Fruit fly (Drosophila melanogaster): Measurements from ENCODE around the gene CG33271.
A peak's percentile ranks its signal among the peaks of the same experiment; 100 is the strongest.

Gene CG33271

DNA sequence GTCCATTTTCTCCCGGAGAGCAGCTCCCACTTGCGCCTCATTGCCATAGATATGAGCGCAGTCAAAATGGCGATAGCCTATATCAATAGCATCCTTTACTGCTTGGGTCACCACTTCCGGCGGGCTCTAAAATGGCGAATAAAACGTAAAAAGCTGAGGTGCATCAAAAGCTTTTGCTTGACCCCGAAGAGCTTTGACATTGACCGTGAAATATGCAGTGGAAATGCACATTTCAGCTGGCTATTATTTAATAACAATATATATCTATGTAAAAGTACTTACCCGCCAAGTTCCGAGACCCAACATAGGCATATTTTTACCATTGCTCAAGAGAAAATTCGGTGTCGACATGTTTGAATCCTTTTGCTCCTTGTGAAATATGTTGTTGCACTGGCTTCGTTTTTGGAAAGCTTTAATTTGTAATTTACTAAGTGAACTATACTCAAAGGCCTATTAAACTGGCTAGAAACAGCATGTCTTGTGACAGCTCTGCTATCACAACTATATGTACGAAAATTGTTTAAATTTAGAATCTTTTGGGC, 48.4 kb upstream of the CG33271 start, which contains the start of gene CG6083:
TSS of gene CG6083 (minus strand) at position 492 of the 542 bp plus-strand sequence.
- TF ChIP-seq dan (GFP tag; IDR thresholded peaks at IDR 0.05) (no peak), Hr78 (GFP tag; optimal IDR thresholded peaks at IDR 0.05) (peak in 1 of 2 experiments; percentile 95), phol (tag; optimal IDR thresholded peaks at IDR 0.05) (peak; percentile 8)

DNA sequence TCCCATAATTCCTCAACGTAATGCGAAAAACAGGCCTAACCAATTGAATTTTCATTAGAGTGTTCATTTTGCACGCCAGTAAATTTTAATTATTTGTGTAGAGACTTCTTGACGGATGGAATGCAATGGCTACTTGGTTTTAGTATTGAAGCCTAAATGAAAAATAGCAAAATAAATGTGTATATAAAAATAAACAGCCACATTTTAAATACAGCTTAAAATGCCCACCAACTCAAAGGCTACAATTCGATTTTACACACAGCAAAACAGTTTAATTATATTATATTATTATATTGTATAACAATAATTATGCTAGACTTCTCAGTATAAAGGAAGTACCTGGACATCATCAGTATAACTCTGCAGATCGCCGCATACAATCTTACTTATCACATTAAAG, 47.0 kb upstream of the CG33271 start, which contains the start of gene Akr1B:
TSS of gene Akr1B (minus strand) at position 101 of the 400 bp plus-strand sequence.
- no peak for TF ChIP-seq CG4404 (GFP tag; IDR thresholded peaks at IDR 0.05)

DNA sequence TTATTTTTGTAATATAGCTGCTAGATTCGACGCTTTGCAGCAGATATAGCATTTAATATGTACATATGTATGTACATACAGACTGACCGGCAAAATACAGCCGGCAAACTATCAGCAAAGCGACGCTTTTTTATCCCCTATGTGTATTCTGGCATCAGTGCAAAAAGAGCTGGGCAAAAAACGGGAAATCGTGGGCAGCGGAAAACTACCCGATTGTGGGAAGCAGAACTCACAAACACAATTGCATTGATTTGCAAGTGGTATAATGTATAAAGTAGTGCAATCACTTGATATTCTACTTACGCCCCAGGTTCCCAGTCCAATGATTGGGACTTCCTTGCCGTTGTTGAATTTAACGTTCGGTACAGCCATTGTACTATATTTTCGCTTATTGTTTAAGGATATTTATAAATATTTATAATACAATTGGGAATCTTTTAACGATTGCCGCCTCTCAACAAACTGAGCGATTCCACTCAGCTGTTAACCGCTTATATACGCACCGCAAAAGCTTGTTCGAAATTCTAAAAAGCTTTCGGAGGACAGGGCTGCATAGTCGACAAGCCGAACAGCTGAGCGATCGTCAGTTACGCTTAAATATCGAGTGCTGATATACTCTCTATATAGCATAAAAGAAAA, 46.1 kb upstream of the CG33271 start:
- no peak for TF ChIP-seq CG4282 (GFP tag; optimal IDR thresholded peaks at IDR 0.05)
- peak; percentile 25 for TF ChIP-seq pzg (GFP tag; optimal IDR thresholded peaks at IDR 0.05)
- TF ChIP-seq Fer1 (GFP tag; optimal IDR thresholded peaks at IDR 0.05), result peak; percentile 20
- peak; percentile 15 for TF ChIP-seq B-H2 (GFP tag; optimal IDR thresholded peaks at IDR 0.05)
- no peak for TF ChIP-seq B-H1 (GFP tag; IDR thresholded peaks at IDR 0.05)
- no peak for TF ChIP-seq danr (GFP tag; IDR thresholded peaks at IDR 0.05)
- no peak for TF ChIP-seq cad (GFP tag; optimal IDR thresholded peaks at IDR 0.05)
- peak; percentile 25; the same call in 1 of the 2 replicates for TF ChIP-seq slbo (GFP tag; IDR thresholded peaks at IDR 0.05)
- TF ChIP-seq luna (GFP tag; optimal IDR thresholded peaks at IDR 0.05), result no peak
- TF ChIP-seq Dfd (GFP tag; optimal IDR thresholded peaks at IDR 0.05), result no peak
- peak; percentile 25; the same call in 1 of the 3 replicates for TF ChIP-seq CG34224 (GFP tag; IDR thresholded peaks at IDR 0.05; ENCODE audit: partially characterized antibody)
- TF ChIP-seq lilli (GFP tag; optimal IDR thresholded peaks at IDR 0.05), result no peak
- peak; percentile 16; the same call in 1 of the 3 replicates for TF ChIP-seq HLH4C (GFP tag; IDR thresholded peaks at IDR 0.05; ENCODE audit: partially characterized antibody)
- peak; percentile 31; the same call in 1 of the 2 replicates for TF ChIP-seq Bgb (GFP tag; IDR thresholded peaks at IDR 0.05; ENCODE audit: partially characterized antibody)
- TF ChIP-seq Myb (GFP tag; optimal IDR thresholded peaks at IDR 0.05), result peak; percentile 61
- TF ChIP-seq CG12769 (tag; optimal IDR thresholded peaks at IDR 0.05), result no peak
- peak; percentile 18 for TF ChIP-seq Dp (GFP tag; optimal IDR thresholded peaks at IDR 0.05)
- peak; percentile 37 for TF ChIP-seq CG7987 (GFP tag; optimal IDR thresholded peaks at IDR 0.05)
- 0 out of 2 replicates have a peak, but pooled peaks have one; percentile 5 for TF ChIP-seq CG14441 (GFP tag; IDR thresholded peaks at IDR 0.05)
- peak; percentile 33 for TF ChIP-seq E2f2 (GFP tag; IDR thresholded peaks at IDR 0.05)
- 0 out of 2 replicates have a peak, but pooled peaks have one; percentile 23 for TF ChIP-seq Drgx (GFP tag; IDR thresholded peaks at IDR 0.05)
- peak; percentile 20 for TF ChIP-seq HmgZ (tag; optimal IDR thresholded peaks at IDR 0.05)
- TF ChIP-seq crp (GFP tag; optimal IDR thresholded peaks at IDR 0.05), result peak in 1 of 2 experiments; percentile 87
- TF ChIP-seq CG7928 (GFP tag; optimal IDR thresholded peaks at IDR 0.05), result peak; percentile 94
- no peak for TF ChIP-seq tin (GFP tag; optimal IDR thresholded peaks at IDR 0.05)
- peak; percentile 41; the same call in 1 of the 3 replicates for TF ChIP-seq row (GFP tag; IDR thresholded peaks at IDR 0.05)
- TF ChIP-seq unc-4 (GFP tag; IDR thresholded peaks at IDR 0.05; ENCODE audit: partially characterized antibody), result peak; percentile 21; the same call in 1 of the 2 replicates
- TF ChIP-seq Sry-δ (GFP tag; optimal IDR thresholded peaks at IDR 0.05), result no peak
- peak; percentile 43; the same call in 1 of the 4 replicates for TF ChIP-seq chinmo (GFP tag; IDR thresholded peaks at IDR 0.05; ENCODE audit: partially characterized antibody)
- peak; percentile 60 for TF ChIP-seq lbe (GFP tag; optimal IDR thresholded peaks at IDR 0.05)
- peak; percentile 16 for TF ChIP-seq CG15514 (GFP tag; optimal IDR thresholded peaks at IDR 0.05)
- peak; percentile 46 for TF ChIP-seq sens (GFP tag)
- TF ChIP-seq MBD-R2 (GFP tag; IDR thresholded peaks at IDR 0.05), result peak; percentile 17; the same call in 1 of the 2 replicates
- peak; percentile 27 for TF ChIP-seq Med (GFP tag)
- peak; percentile 5 for TF ChIP-seq CG13296 (GFP tag; optimal IDR thresholded peaks at IDR 0.05)
- TF ChIP-seq CG13287 (GFP tag; IDR thresholded peaks at IDR 0.05; ENCODE audit: partially characterized antibody), result peak; percentile 59
- TF ChIP-seq nom (GFP tag; optimal IDR thresholded peaks at IDR 0.05), result peak; percentile 68
- peak; percentile 17 for TF ChIP-seq BEAF-32 (GFP tag; optimal IDR thresholded peaks at IDR 0.05)
- TF ChIP-seq CG2199 (GFP tag; IDR thresholded peaks at IDR 0.05), result peak; percentile 91

All from whole organism, embryonic.